Worm (Caenorhabditis elegans) whole organism, early embryonic: Measurements from ENCODE around the gene F20D6.8.

Experiments used
- B0310.2 ChIP-seq: sonication (generic microtip); optimal IDR thresholded peaks from 2 replicates; lab custom pipeline; 2016; ENCODE audit warnings: mild to moderate bottlenecking, missing genetic modification characterization, missing compliant biosample characterization
- F13C5.2 ChIP-seq: sonication (generic microtip); optimal IDR thresholded peaks from 2 replicates; lab custom pipeline; 2017; ENCODE audit warnings: mild to moderate bottlenecking, missing genetic modification characterization, inconsistent platforms, missing compliant biosample characterization
- aly-1 ChIP-seq: sonication (generic microtip); optimal IDR thresholded peaks from 2 replicates; lab custom pipeline; 2016; ENCODE audit warnings: missing genetic modification characterization, missing compliant biosample characterization
- ama-1 ChIP-seq: fragments of 150-350 bp; optimal IDR thresholded peaks from 2 replicates; lab custom pipeline; 2014
- ceh-13 ChIP-seq: fragments of 200-800 bp; sonication (Bioruptor generic); optimal IDR thresholded peaks from 2 replicates; lab custom pipeline; 2018; ENCODE audit warnings: mild to moderate bottlenecking, missing genetic modification characterization, missing compliant biosample characterization
- ceh-36 ChIP-seq: sonication (generic microtip); optimal IDR thresholded peaks from 2 replicates; lab custom pipeline; 2016; ENCODE audit warnings: missing genetic modification characterization, inconsistent platforms, missing compliant biosample characterization
- ets-7 ChIP-seq: sonication (generic microtip); optimal IDR thresholded peaks from 2 replicates; lab custom pipeline; 2016; ENCODE audit warnings: missing genotype, missing genetic modification characterization, missing compliant biosample characterization
- flt-1 ChIP-seq: fragments of 200-800 bp; sonication (Bioruptor generic); IDR thresholded peaks from 2 replicates; pipeline ENCODE4 v1.3.6; 2022; ENCODE audit warnings: missing genetic modification characterization, missing compliant biosample characterization
- hmbx-1 ChIP-seq: sonication (generic microtip); optimal IDR thresholded peaks from 2 replicates; lab custom pipeline; 2016; ENCODE audit warnings: mild to moderate bottlenecking, missing genetic modification characterization, missing compliant biosample characterization
- hmg-4 ChIP-seq: fragments of 200-800 bp; sonication (Bioruptor generic); optimal IDR thresholded peaks from 2 replicates; lab custom pipeline; 2018; ENCODE audit warnings: mild to moderate bottlenecking, missing genetic modification characterization, missing compliant biosample characterization
- hnd-1 ChIP-seq: sonication (generic microtip); optimal IDR thresholded peaks from 2 replicates; lab custom pipeline; 2016; ENCODE audit warnings: missing genetic modification characterization, missing compliant biosample characterization
- pes-1 ChIP-seq: fragments of 200-800 bp; sonication (Bioruptor generic); IDR thresholded peaks from 2 replicates; pipeline ENCODE4 v1.3.6; 2022; ENCODE audit warnings: missing genetic modification reagents, missing genetic modification characterization, missing compliant biosample characterization
- scrt-1 ChIP-seq: fragments of 200-800 bp; sonication (Bioruptor generic); IDR thresholded peaks from 2 replicates; pipeline ENCODE4 v1.3.6; 2022; ENCODE audit warnings: missing genetic modification characterization, missing compliant biosample characterization
- sea-1 ChIP-seq: fragments of 200-800 bp; sonication (Bioruptor generic); conservative IDR thresholded peaks from 2 replicates; pipeline ENCODE4 v1.3.6; 2022; ENCODE audit warnings: missing genetic modification characterization, missing compliant biosample characterization
- tbx-11 ChIP-seq: fragments of 200-800 bp; sonication (Bioruptor generic); IDR thresholded peaks from 2 replicates; pipeline ENCODE4 v1.3.6; 2022; ENCODE audit warnings: missing genetic modification characterization, missing compliant biosample characterization
- tbx-37 ChIP-seq: fragments of 200-800 bp; sonication (Bioruptor generic); conservative IDR thresholded peaks from 2 replicates; pipeline ENCODE4 v1.3.6; 2022; ENCODE audit warnings: missing genetic modification reagents, missing genetic modification characterization, missing compliant biosample characterization
- tra-4 ChIP-seq: sonication (generic microtip); optimal IDR thresholded peaks from 2 replicates; lab custom pipeline; 2017; ENCODE audit warnings: missing genetic modification characterization, missing compliant biosample characterization

F20D6.8 gene

DNA sequence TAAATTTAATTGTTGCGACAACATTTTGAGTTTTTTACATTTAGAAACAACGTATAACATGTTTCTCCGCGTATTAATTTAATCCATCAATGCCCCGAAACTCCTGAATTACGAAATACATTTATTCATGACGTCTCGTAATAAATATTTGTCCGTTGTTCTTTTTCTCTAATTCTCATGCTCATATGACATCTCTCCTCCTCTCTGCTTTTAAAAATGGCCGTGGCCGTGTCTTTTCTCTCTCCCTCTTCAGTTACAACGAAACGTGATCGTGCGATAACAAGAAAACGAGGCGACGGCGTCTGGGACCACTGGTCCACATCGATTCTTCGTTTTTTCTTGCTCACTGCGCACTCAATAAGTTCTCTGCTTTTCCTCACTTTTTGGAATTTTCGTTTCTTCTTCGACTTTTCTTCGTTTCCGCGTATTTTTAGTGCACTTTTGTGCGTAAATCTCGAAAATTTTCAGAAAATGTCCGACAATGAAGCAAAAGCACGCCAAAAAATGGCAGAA lies 37.9 kb downstream of the F20D6.8 start, which contains the start of gene snap-1:
snap-1 (plus strand) TSS at position 463 of the 513 bp plus-strand sequence.
- TF ChIP-seq ceh-13 (GFP tag; lab: Kevin White, UChicago) = no peak
- TF ChIP-seq pes-1 (GFP tag; lab: Robert Waterston, UW) = no peak
- TF ChIP-seq tbx-37 (GFP tag; lab: Robert Waterston, UW) = no peak
- TF ChIP-seq ceh-36 (tag; lab: Kevin White, UChicago) = no peak
- no peak for TF ChIP-seq aly-1 (tag; lab: Kevin White, UChicago)
- no peak for TF ChIP-seq ama-1

- no peak for TF ChIP-seq scrt-1 (GFP tag; lab: Robert Waterston, UW)
- TF ChIP-seq tbx-11 = 0 out of 2 replicates have a peak, but pooled peaks have one; percentile 35
These were observed 38.4 kb downstream of the F20D6.8 start for ce11 chrV:8129719-8130118.

DNA sequence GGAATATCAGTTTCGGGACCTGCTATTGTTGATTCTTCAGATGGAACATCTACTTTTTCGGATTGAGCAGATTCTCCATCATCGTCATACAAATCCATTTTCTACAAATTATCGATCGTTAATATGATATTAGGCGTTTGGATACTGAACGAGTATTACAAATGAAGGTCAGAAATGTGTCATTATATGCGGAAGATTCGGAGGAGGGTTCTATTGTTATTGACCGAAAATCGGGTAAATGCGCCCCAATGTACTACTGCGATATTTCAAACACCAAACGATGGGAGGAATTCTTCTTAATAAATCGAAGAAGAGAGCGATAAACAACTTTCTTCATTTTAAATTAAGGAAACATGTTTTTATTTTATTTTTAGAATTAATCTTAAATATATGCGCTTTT lies 38.8 kb downstream of the F20D6.8 start, which contains the start of gene spr-1:
spr-1 (minus strand) TSS at position 101 of the 400 bp plus-strand sequence.
- no peak for TF ChIP-seq scrt-1 (GFP tag; lab: Robert Waterston, UW)
- no peak for TF ChIP-seq hmg-4 (GFP tag; lab: Kevin White, UChicago)
- no peak for TF ChIP-seq pes-1 (GFP tag; lab: Robert Waterston, UW)
- no peak for TF ChIP-seq ama-1
- TF ChIP-seq tra-4 = no peak
- TF ChIP-seq hnd-1 (tag; lab: Kevin White, UChicago) = no peak
- no peak for TF ChIP-seq aly-1 (tag; lab: Kevin White, UChicago)
- no peak for TF ChIP-seq ceh-36 (tag; lab: Kevin White, UChicago)
- TF ChIP-seq hmbx-1 = no peak
- no peak for TF ChIP-seq sea-1 (GFP tag; lab: Robert Waterston, UW)
- TF ChIP-seq ets-7 (tag; lab: Kevin White, UChicago) = no peak
- TF ChIP-seq F13C5.2 (tag; lab: Kevin White, UChicago) = no peak
- TF ChIP-seq B0310.2 (tag; lab: Kevin White, UChicago) = no peak

- TF ChIP-seq sea-1 (GFP tag; lab: Robert Waterston, UW) = no peak
- TF ChIP-seq tbx-37 (GFP tag; lab: Robert Waterston, UW) = no peak
- TF ChIP-seq F13C5.2 (tag; lab: Kevin White, UChicago) = no peak
- TF ChIP-seq flt-1 = no peak
- TF ChIP-seq scrt-1 (GFP tag; lab: Robert Waterston, UW) = no peak
- no peak for TF ChIP-seq hnd-1 (tag; lab: Kevin White, UChicago)
- TF ChIP-seq hmg-4 (GFP tag; lab: Kevin White, UChicago) = no peak
- no peak for TF ChIP-seq ceh-13 (GFP tag; lab: Kevin White, UChicago)
- TF ChIP-seq tbx-11 = no peak
- TF ChIP-seq hmbx-1 = no peak
These were observed 44.7 kb downstream of the F20D6.8 start, which contains the start of gene D1014.5 for ce11 chrV:8123384-8123783. Gene D1014.5 (plus strand): TSS chrV:8123684.

- no peak for TF ChIP-seq hmg-4 (GFP tag; lab: Kevin White, UChicago)
- no peak for TF ChIP-seq hnd-1 (tag; lab: Kevin White, UChicago)
- TF ChIP-seq ama-1 = no peak
- TF ChIP-seq B0310.2 (tag; lab: Kevin White, UChicago) = no peak
- TF ChIP-seq tbx-37 (GFP tag; lab: Robert Waterston, UW) = no peak
- no peak for TF ChIP-seq ets-7 (tag; lab: Kevin White, UChicago)
- TF ChIP-seq aly-1 (tag; lab: Kevin White, UChicago) = no peak
- TF ChIP-seq pes-1 (GFP tag; lab: Robert Waterston, UW) = no peak
- TF ChIP-seq ceh-36 (tag; lab: Kevin White, UChicago) = no peak
- no peak for TF ChIP-seq tbx-11
- TF ChIP-seq scrt-1 (GFP tag; lab: Robert Waterston, UW) = no peak
- no peak for TF ChIP-seq hmbx-1
- no peak for TF ChIP-seq ceh-13 (GFP tag; lab: Kevin White, UChicago)
- no peak for TF ChIP-seq F13C5.2 (tag; lab: Kevin White, UChicago)
- TF ChIP-seq sea-1 (GFP tag; lab: Robert Waterston, UW) = no peak
These were observed 47.2 kb downstream of the F20D6.8 start, which contains the start of gene D1014.6 for ce11 chrV:8120868-8121267. Gene D1014.6 (plus strand): TSS chrV:8121168.

DNA sequence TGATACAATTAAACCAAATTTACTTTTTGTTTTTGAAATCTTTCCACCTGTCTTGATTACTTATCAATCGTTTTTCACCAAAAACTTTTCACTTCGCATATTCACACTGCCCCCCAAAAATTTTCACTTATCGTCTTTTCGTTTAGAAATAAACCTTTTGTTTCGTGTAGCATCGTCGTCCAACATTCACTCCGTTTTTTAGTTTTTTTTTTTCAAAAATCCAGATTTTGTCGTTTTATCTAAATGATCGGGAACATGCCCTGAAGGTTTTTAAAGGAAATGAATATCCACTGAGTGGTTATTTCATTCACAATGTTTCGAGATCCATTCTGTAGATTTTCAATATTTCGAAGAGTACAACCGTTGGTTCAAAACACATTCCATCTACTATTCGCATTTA lies 50.1 kb downstream of the F20D6.8 start, which contains the start of gene D1014.7:
D1014.7 (plus strand) TSS at position 301 of the 400 bp plus-strand sequence.
- TF ChIP-seq ceh-13 (GFP tag; lab: Kevin White, UChicago) (no peak), sea-1 (GFP tag; lab: Robert Waterston, UW) (no peak), aly-1 (tag; lab: Kevin White, UChicago) (no peak)
